Fruit fly (Drosophila melanogaster) whole organism, embryonic: ENCODE measurements around the gene CG42820.

Experiments used
- Abd-B ChIP-seq: fragments of 200-800 bp; sonication (Bioruptor generic); optimal IDR thresholded peaks from 2 replicates; lab custom pipeline; 2018; ENCODE audit warnings: missing biosample characterization, mild to moderate bottlenecking, missing genetic modification characterization, moderate library complexity
- Atf6 ChIP-seq: fragments of 200-800 bp; sonication (Bioruptor generic); IDR thresholded peaks from 2 replicates; pipeline ENCODE4 v1.3.6; 2022; ENCODE audit warnings: missing biosample characterization, missing genetic modification characterization
- B-H2 ChIP-seq: fragments of 200-800 bp; sonication (Bioruptor generic); optimal IDR thresholded peaks from 2 replicates; lab custom pipeline; 2018; ENCODE audit warnings: missing biosample characterization, mild to moderate bottlenecking, missing genetic modification characterization
- C15 ChIP-seq: fragments of 200-800 bp; sonication (Bioruptor generic); IDR thresholded peaks from 3 replicates; pipeline ENCODE4 v1.3.6; 2022; ENCODE audit warnings: missing biosample characterization, missing genetic modification characterization
- CG10209 ChIP-seq: fragments of 200-800 bp; sonication (Bioruptor generic); optimal IDR thresholded peaks from 3 replicates; lab custom pipeline; 2017; ENCODE audit warnings: missing biosample characterization, mild to moderate bottlenecking, missing genetic modification characterization, missing genetic modification reagents
- CG10979 ChIP-seq: fragments of 200-800 bp; sonication (Bioruptor generic); optimal IDR thresholded peaks from 2 replicates; lab custom pipeline; 2018; ENCODE audit warnings: missing biosample characterization, mild to moderate bottlenecking, missing genetic modification characterization, moderate library complexity
- CG12104 ChIP-seq: fragments of 200-800 bp; sonication (Bioruptor generic); optimal IDR thresholded peaks from 3 replicates; lab custom pipeline; 2016; ENCODE audit warnings: missing biosample characterization, missing genetic modification characterization
- CG12236 ChIP-seq: fragments of 200-800 bp; sonication (Bioruptor generic); optimal IDR thresholded peaks from 2 replicates; lab custom pipeline; 2016; ENCODE audit warnings: missing biosample characterization, missing genetic modification characterization
- CG2120 ChIP-seq: fragments of 200-800 bp; sonication (Bioruptor generic); optimal IDR thresholded peaks from 3 replicates; lab custom pipeline; 2016; ENCODE audit warnings: missing biosample characterization, missing genetic modification characterization
- CG2875 ChIP-seq: fragments of 200-800 bp; sonication (Bioruptor generic); optimal IDR thresholded peaks from 2 replicates; lab custom pipeline; 2017; ENCODE audit warnings: missing biosample characterization, mild to moderate bottlenecking, missing genetic modification characterization, missing genetic modification reagents
- CG30020 ChIP-seq: fragments of 200-800 bp; optimal IDR thresholded peaks from 2 replicates; lab custom pipeline; 2019; ENCODE audit warnings: missing biosample characterization, mild to moderate bottlenecking, missing genetic modification characterization, moderate library complexity
- CG32532 ChIP-seq: fragments of 200-800 bp; sonication (Bioruptor generic); IDR thresholded peaks from 2 replicates; pipeline ENCODE4 v1.3.6; 2022; ENCODE audit warnings: missing biosample characterization, missing genetic modification characterization
- CG5953 ChIP-seq: fragments of 200-800 bp; sonication (Bioruptor generic); IDR thresholded peaks from 2 replicates; pipeline ENCODE4 v1.3.6; 2022; ENCODE audit warnings: missing biosample characterization, missing genetic modification characterization
- CG7963 ChIP-seq: fragments of 200-800 bp; sonication (Bioruptor generic); IDR thresholded peaks from 3 replicates; pipeline ENCODE4 v1.3.6; 2022; ENCODE audit warnings: missing biosample characterization, missing genetic modification characterization; ENCODE audit not compliant: partially characterized antibody
- CG7987 ChIP-seq: fragments of 200-800 bp; sonication (Bioruptor generic); optimal IDR thresholded peaks from 2 replicates; lab custom pipeline; 2018; ENCODE audit warnings: missing biosample characterization, mild to moderate bottlenecking, missing genetic modification characterization, moderate library complexity
- CG9609 ChIP-seq: fragments of 200-800 bp; sonication (Bioruptor generic); optimal IDR thresholded peaks from 3 replicates; lab custom pipeline; 2016; ENCODE audit warnings: missing biosample characterization, missing genetic modification characterization
- CG9797 ChIP-seq: fragments of 200-800 bp; sonication (Bioruptor generic); optimal IDR thresholded peaks from 3 replicates; lab custom pipeline; 2018; ENCODE audit warnings: missing biosample characterization, mild to moderate bottlenecking, missing genetic modification characterization
- D19A ChIP-seq: fragments of 200-800 bp; optimal IDR thresholded peaks from 3 replicates; lab custom pipeline; 2019; ENCODE audit warnings: missing biosample characterization, mild to moderate bottlenecking, missing genetic modification characterization, moderate library complexity
- ERR ChIP-seq: fragments of 200-800 bp; sonication (Bioruptor generic); optimal IDR thresholded peaks from 2 replicates; lab custom pipeline; 2016; ENCODE audit warnings: missing biosample characterization, missing genetic modification characterization
- GATAe ChIP-seq: fragments of 200-800 bp; sonication (Bioruptor generic); conservative IDR thresholded peaks from 2 replicates; pipeline ENCODE4 v1.3.6; 2022; ENCODE audit warnings: missing biosample characterization, missing genetic modification characterization
- Kr ChIP-seq: fragments of 200-800 bp; sonication (Bioruptor generic); optimal IDR thresholded peaks from 2 replicates; lab custom pipeline; 2017; ENCODE audit warnings: missing biosample characterization, mild to moderate bottlenecking, missing genetic modification characterization
- Max ChIP-seq: fragments of 200-800 bp; sonication (Bioruptor generic); optimal IDR thresholded peaks from 2 replicates; lab custom pipeline; 2016; ENCODE audit warnings: missing biosample characterization, mild to moderate bottlenecking, missing genetic modification characterization
- Med ChIP-seq: fragments of 200-800 bp; sonication (Bioruptor generic); peaks from one replicate; lab custom pipeline; 2016; ENCODE audit warnings: missing biosample characterization, missing genetic modification characterization, mild to moderate bottlenecking, inconsistent platforms, moderate library complexity
- NfI ChIP-seq: fragments of 200-800 bp; sonication (Bioruptor generic); optimal IDR thresholded peaks from 3 replicates; lab custom pipeline; 2018; ENCODE audit warnings: missing biosample characterization, mild to moderate bottlenecking, missing genetic modification characterization, moderate library complexity
- Rx ChIP-seq: fragments of 200-800 bp; sonication (Bioruptor generic); IDR thresholded peaks from 2 replicates; pipeline ENCODE4 v1.3.6; 2022; ENCODE audit warnings: missing biosample characterization, missing genetic modification characterization
- Sin3A ChIP-seq: fragments of >200 bp; optimal IDR thresholded peaks from 2 replicates; lab custom pipeline; 2018
- Six4 ChIP-seq: fragments of 200-800 bp; sonication (Bioruptor generic); optimal IDR thresholded peaks from 2 replicates; lab custom pipeline; 2016; ENCODE audit warnings: missing biosample characterization, missing genetic modification characterization
- Ssrp ChIP-seq: fragments of 200-800 bp; sonication (Bioruptor generic); optimal IDR thresholded peaks from 2 replicates; lab custom pipeline; 2018; ENCODE audit warnings: missing biosample characterization, mild to moderate bottlenecking, missing genetic modification characterization, moderate library complexity
- ap ChIP-seq: fragments of 200-800 bp; sonication (Bioruptor generic); IDR thresholded peaks from 2 replicates; pipeline ENCODE4 v1.3.6; 2022; ENCODE audit warnings: missing biosample characterization, missing genetic modification characterization
- bigmax ChIP-seq: fragments of 200-800 bp; sonication (Bioruptor generic); optimal IDR thresholded peaks from 2 replicates; lab custom pipeline; 2018; ENCODE audit warnings: missing biosample characterization, mild to moderate bottlenecking, missing genetic modification characterization
- br ChIP-seq: fragments of >200 bp; optimal IDR thresholded peaks from 2 replicates; lab custom pipeline; 2017
- cato ChIP-seq: fragments of 200-800 bp; sonication (Bioruptor generic); optimal IDR thresholded peaks from 2 replicates; lab custom pipeline; 2016; ENCODE audit warnings: missing biosample characterization, missing genetic modification characterization, borderline replicate concordance
- caup ChIP-seq: fragments of 200-800 bp; sonication (Bioruptor generic); optimal IDR thresholded peaks from 3 replicates; lab custom pipeline; 2017; ENCODE audit warnings: missing biosample characterization, mild to moderate bottlenecking, missing genetic modification characterization, moderate library complexity; ENCODE audit not compliant: severe bottlenecking
- chm ChIP-seq: fragments of 200-800 bp; sonication (Bioruptor generic); IDR thresholded peaks from 2 replicates; pipeline ENCODE4 v1.3.6; 2022; ENCODE audit warnings: missing biosample characterization, missing genetic modification characterization
- croc ChIP-seq: fragments of 200-800 bp; sonication (Bioruptor generic); conservative IDR thresholded peaks from 3 replicates; pipeline ENCODE4 v1.3.6; 2022; ENCODE audit warnings: missing biosample characterization, missing genetic modification characterization
- cwo ChIP-seq: fragments of 200-800 bp; sonication (Bioruptor generic); optimal IDR thresholded peaks from 3 replicates; lab custom pipeline; 2017; ENCODE audit warnings: missing biosample characterization, missing genetic modification characterization, mild to moderate bottlenecking, moderate library complexity, missing genetic modification reagents
- dati ChIP-seq: fragments of 200-800 bp; sonication (Bioruptor generic); IDR thresholded peaks from 2 replicates; pipeline ENCODE4 v1.3.6; 2022; ENCODE audit warnings: missing biosample characterization, missing genetic modification characterization
- dysf ChIP-seq: fragments of 200-800 bp; sonication (Bioruptor generic); IDR thresholded peaks from 3 replicates; pipeline ENCODE4 v1.3.6; 2022; ENCODE audit warnings: missing biosample characterization, missing genetic modification characterization
- ewg ChIP-seq: fragments of 200-800 bp; sonication (Bioruptor generic); optimal IDR thresholded peaks from 3 replicates; lab custom pipeline; 2017; ENCODE audit warnings: mild to moderate bottlenecking, missing biosample characterization, missing genetic modification reagents, missing genetic modification characterization
- fu2 ChIP-seq: fragments of 200-800 bp; sonication (Bioruptor generic); optimal IDR thresholded peaks from 2 replicates; lab custom pipeline; 2016; ENCODE audit warnings: missing biosample characterization, missing genetic modification characterization
- gsb ChIP-seq: fragments of 200-800 bp; sonication (Bioruptor generic); IDR thresholded peaks from 2 replicates; pipeline ENCODE4 v1.3.6; 2022; ENCODE audit warnings: missing biosample characterization, missing genetic modification characterization
- pfk ChIP-seq: fragments of 200-800 bp; sonication (Bioruptor generic); optimal IDR thresholded peaks from 2 replicates; lab custom pipeline; 2018; ENCODE audit warnings: missing biosample characterization, mild to moderate bottlenecking, missing genetic modification characterization, moderate library complexity
- phol ChIP-seq: fragments of 200-800 bp; sonication (Bioruptor generic); optimal IDR thresholded peaks from 3 replicates; lab custom pipeline; 2018; ENCODE audit warnings: missing biosample characterization, mild to moderate bottlenecking, missing genetic modification characterization, moderate library complexity
- pita ChIP-seq: fragments of 200-800 bp; sonication (Bioruptor generic); optimal IDR thresholded peaks from 2 replicates; lab custom pipeline; 2017; ENCODE audit warnings: missing biosample characterization, mild to moderate bottlenecking, missing genetic modification characterization
- prd ChIP-seq, 3 experiments: fragments of >200 bp in 2 of 3; fragments of 200-800 bp in 1 of 3; sonication (Bioruptor generic) in 1 of 3; optimal IDR thresholded peaks in 2 of 3; IDR thresholded peaks in 1 of 3; 2 replicates in 2 of 3; 3 replicates in 1 of 3; pipeline versions ENCODE4 v1.3.6 to Lab custom; 2017 to 2022; ENCODE audit warnings: missing biosample characterization in 1 of 3, missing genetic modification characterization in 1 of 3
- sd ChIP-seq: fragments of 200-800 bp; sonication (Bioruptor generic); optimal IDR thresholded peaks from 3 replicates; lab custom pipeline; 2018; ENCODE audit warnings: missing biosample characterization, mild to moderate bottlenecking, missing genetic modification characterization, moderate library complexity
- sqz ChIP-seq: fragments of 200-800 bp; sonication (Bioruptor generic); optimal IDR thresholded peaks from 3 replicates; lab custom pipeline; 2018; ENCODE audit warnings: missing biosample characterization, mild to moderate bottlenecking, missing genetic modification characterization
- ssp ChIP-seq: fragments of 200-800 bp; sonication (Bioruptor generic); IDR thresholded peaks from 2 replicates; pipeline ENCODE4 v1.3.6; 2022; ENCODE audit warnings: missing biosample characterization, missing genetic modification characterization
- tio ChIP-seq: fragments of 200-800 bp; sonication (Bioruptor generic); optimal IDR thresholded peaks from 2 replicates; lab custom pipeline; 2017; ENCODE audit warnings: missing biosample characterization, missing genetic modification characterization, inconsistent platforms
- tna ChIP-seq: fragments of 200-800 bp; sonication (Bioruptor generic); IDR thresholded peaks from 2 replicates; pipeline ENCODE4 v1.3.6; 2022; ENCODE audit warnings: missing biosample characterization, missing genetic modification characterization; ENCODE audit not compliant: partially characterized antibody
- yki ChIP-seq: fragments of >200 bp; optimal IDR thresholded peaks from 3 replicates; lab custom pipeline; 2018

Gene CG42820

dm6 chr2L:8381508-8382036, 10.6 kb downstream of the CG42820 start, which contains the start of gene AlaRS (continued):
- TF ChIP-seq Atf6 = no peak
- TF ChIP-seq cwo (GFP tag; lab: Kevin White, UChicago) = peak; percentile 44
- no peak for TF ChIP-seq tna (GFP tag; lab: Robert Waterston, UW)
- peak; percentile 19 for TF ChIP-seq D19A (tag; lab: Kevin White, UChicago)
- no peak for TF ChIP-seq pfk (GFP tag; lab: Kevin White, UChicago)
- TF ChIP-seq fu2 (GFP tag; lab: Kevin White, UChicago) = no peak
- no peak for TF ChIP-seq CG9797 (GFP tag; lab: Kevin White, UChicago)
- TF ChIP-seq ERR (GFP tag; lab: Kevin White, UChicago) = no peak
- TF ChIP-seq dysf (GFP tag; lab: Robert Waterston, UW) = no peak; the same call in 2 of the 3 replicates
- TF ChIP-seq ewg (GFP tag; lab: Kevin White, UChicago) = no peak
- TF ChIP-seq Rx (GFP tag; lab: Robert Waterston, UW) = no peak
- TF ChIP-seq croc (GFP tag; lab: Robert Waterston, UW) = no peak
- no peak for TF ChIP-seq prd (optimal IDR thresholded peaks at IDR 0.05; lab: Kevin White, UChicago)
- 0 out of 3 replicates have a peak, but pooled peaks have one; percentile 7 for TF ChIP-seq prd (GFP tag; IDR thresholded peaks at IDR 0.05; lab: Robert Waterston, UW)
- TF ChIP-seq CG7963 (GFP tag; lab: Robert Waterston, UW) = no peak
- no peak for TF ChIP-seq cato (GFP tag; lab: Kevin White, UChicago)
- no peak for TF ChIP-seq GATAe
- peak; percentile 42 for TF ChIP-seq phol
- TF ChIP-seq caup (GFP tag; lab: Kevin White, UChicago) = no peak
- no peak; the same call in 1 of the 2 replicates for TF ChIP-seq chm
- TF ChIP-seq gsb (GFP tag; lab: Robert Waterston, UW) = no peak
- TF ChIP-seq CG7987 (GFP tag; lab: Kevin White, UChicago) = no peak
- TF ChIP-seq sd (tag; lab: Kevin White, UChicago) = no peak
- TF ChIP-seq Ssrp (tag; lab: Kevin White, UChicago) = peak; percentile 4
- no peak for TF ChIP-seq pita
- peak; percentile 36 for TF ChIP-seq Max (GFP tag; lab: Kevin White, UChicago)
- peak; percentile 18 for TF ChIP-seq Six4
- TF ChIP-seq NfI = peak; percentile 4
- no peak for TF ChIP-seq CG12104
- peak; percentile 66 for TF ChIP-seq CG2120 (GFP tag; lab: Kevin White, UChicago)
- peak; percentile 3 for TF ChIP-seq Sin3A (lab: Kevin White, UChicago)
- no peak for TF ChIP-seq CG5953 (GFP tag; lab: Robert Waterston, UW)
- no peak for TF ChIP-seq Abd-B (GFP tag; lab: Kevin White, UChicago)
- no peak for TF ChIP-seq ssp (GFP tag; lab: Robert Waterston, UW)
- peak; percentile 14 for TF ChIP-seq sqz (GFP tag; lab: Kevin White, UChicago)
- no peak for TF ChIP-seq Kr (GFP tag; lab: Kevin White, UChicago)
- no peak; the same call in 1 of the 2 replicates for TF ChIP-seq CG32532
- peak; percentile 75 for TF ChIP-seq Med
- TF ChIP-seq bigmax (GFP tag; lab: Kevin White, UChicago) = peak; percentile 68
- no peak for TF ChIP-seq br (lab: Kevin White, UChicago)
- TF ChIP-seq CG9609 (GFP tag; lab: Kevin White, UChicago) = no peak
- no peak for TF ChIP-seq CG12236 (GFP tag; lab: Kevin White, UChicago)
- TF ChIP-seq C15 = no peak
- no peak for TF ChIP-seq yki (lab: Kevin White, UChicago)
- no peak for TF ChIP-seq tio (GFP tag; lab: Kevin White, UChicago)
- TF ChIP-seq B-H2 = peak; percentile 39
- TF ChIP-seq CG10979 = peak; percentile 30
- peak; percentile 54 for TF ChIP-seq CG30020 (tag; lab: Kevin White, UChicago)
- no peak for TF ChIP-seq dati (GFP tag; lab: Robert Waterston, UW)
- no peak for TF ChIP-seq ap (GFP tag; lab: Robert Waterston, UW)
- peak; percentile 2 for TF ChIP-seq CG2875 (GFP tag; lab: Kevin White, UChicago)
- TF ChIP-seq CG10209 (GFP tag; lab: Kevin White, UChicago) = peak; percentile 31
